Worm (Caenorhabditis elegans) whole organism, midembryonic: ENCODE measurements around the gene srj-52.

Source experiments
- T22C8.4 ChIP-seq: fragments of 200-800 bp; sonication (Bioruptor generic); IDR thresholded peaks from 2 replicates; pipeline ENCODE4 v1.3.6; 2022; ENCODE audit warnings: missing genetic modification characterization, missing compliant biosample characterization
- flt-1 ChIP-seq: fragments of 200-800 bp; sonication (Bioruptor generic); IDR thresholded peaks from 2 replicates; pipeline ENCODE4 v1.3.6; 2022; ENCODE audit warnings: missing genetic modification characterization, missing compliant biosample characterization
- tab-1 ChIP-seq: fragments of 200-800 bp; sonication (Bioruptor generic); IDR thresholded peaks from 2 replicates; pipeline ENCODE4 v1.3.6; 2022; ENCODE audit warnings: missing genetic modification characterization, missing compliant biosample characterization
- ztf-29 ChIP-seq: fragments of 200-800 bp; sonication (Bioruptor generic); IDR thresholded peaks from 2 replicates; pipeline ENCODE4 v1.3.6; 2022; ENCODE audit warnings: missing genetic modification reagents, missing genetic modification characterization, missing compliant biosample characterization

DNA sequence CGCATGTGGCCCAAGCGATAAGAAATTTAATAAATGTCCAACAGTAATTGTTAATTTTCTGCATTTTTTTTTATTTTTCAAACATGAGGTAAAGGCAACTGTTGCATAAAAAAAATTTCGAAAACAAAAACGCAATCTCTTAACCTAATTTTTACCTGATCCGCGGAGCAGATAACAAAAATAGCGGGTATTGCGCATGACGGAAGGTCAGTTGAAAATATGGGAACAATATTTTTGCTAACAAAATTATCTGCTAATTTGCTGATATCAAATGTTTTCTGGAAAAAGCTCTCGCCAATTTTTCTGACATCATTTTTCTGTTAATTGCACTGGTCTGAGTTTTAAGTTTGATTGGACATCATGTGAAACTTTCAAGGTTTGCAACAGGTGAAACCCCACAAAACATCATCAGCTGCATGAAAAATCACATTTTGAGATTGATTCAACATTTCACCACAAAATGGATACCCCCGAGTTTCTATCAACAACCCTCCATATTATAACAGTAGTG is 31.4 kb downstream of the srj-52 start, which contains the start of the genes F31F4.11 and srh-266:
- TF ChIP-seq T22C8.4 (GFP tag; lab: Robert Waterston, UW) (no peak), ztf-29 (GFP tag; lab: Robert Waterston, UW) (no peak), tab-1 (no peak), flt-1 (GFP tag; lab: Robert Waterston, UW) (no peak)
